Worm (Caenorhabditis elegans) whole organism, midembryonic: ENCODE results near the gene let-4.

Source experiments
- T22C8.4 ChIP-seq: fragments of 200-800 bp; sonication (Bioruptor generic); IDR thresholded peaks from 2 replicates; pipeline ENCODE4 v1.3.6; 2022; ENCODE audit warnings: missing genetic modification characterization, missing compliant biosample characterization
- cog-1 ChIP-seq: sonication (generic microtip); optimal IDR thresholded peaks from 2 replicates; lab custom pipeline; 2016; ENCODE audit warnings: missing genetic modification characterization, missing compliant biosample characterization
- klf-2 ChIP-seq: fragments of 200-800 bp; sonication (Bioruptor generic); conservative IDR thresholded peaks from 2 replicates; pipeline ENCODE4 v1.3.6; 2022; ENCODE audit warnings: missing genetic modification reagents, missing genetic modification characterization, missing compliant biosample characterization
- med-1 ChIP-seq: sonication (generic microtip); optimal IDR thresholded peaks from 2 replicates; lab custom pipeline; 2017; ENCODE audit warnings: missing genetic modification characterization, mild to moderate bottlenecking, missing compliant biosample characterization, antibody characterized with exemption, missing genetic modification reagents; ENCODE audit not compliant: insufficient read depth

ce11 chrX:14571277-14571676 lies 6.5 kb upstream of the let-4 start:
- TF ChIP-seq klf-2 (GFP tag; lab: Robert Waterston, UW) (no peak), cog-1 (tag; lab: Kevin White, UChicago) (no peak), med-1 (GFP tag; lab: Kevin White, UChicago) (no peak), T22C8.4 (no peak)
